Fruit fly (Drosophila melanogaster): Measurements from ENCODE around the gene Rtel1.
A peak's percentile ranks its signal among the peaks of the same experiment; 100 is the strongest.

Rtel1 gene

DNA sequence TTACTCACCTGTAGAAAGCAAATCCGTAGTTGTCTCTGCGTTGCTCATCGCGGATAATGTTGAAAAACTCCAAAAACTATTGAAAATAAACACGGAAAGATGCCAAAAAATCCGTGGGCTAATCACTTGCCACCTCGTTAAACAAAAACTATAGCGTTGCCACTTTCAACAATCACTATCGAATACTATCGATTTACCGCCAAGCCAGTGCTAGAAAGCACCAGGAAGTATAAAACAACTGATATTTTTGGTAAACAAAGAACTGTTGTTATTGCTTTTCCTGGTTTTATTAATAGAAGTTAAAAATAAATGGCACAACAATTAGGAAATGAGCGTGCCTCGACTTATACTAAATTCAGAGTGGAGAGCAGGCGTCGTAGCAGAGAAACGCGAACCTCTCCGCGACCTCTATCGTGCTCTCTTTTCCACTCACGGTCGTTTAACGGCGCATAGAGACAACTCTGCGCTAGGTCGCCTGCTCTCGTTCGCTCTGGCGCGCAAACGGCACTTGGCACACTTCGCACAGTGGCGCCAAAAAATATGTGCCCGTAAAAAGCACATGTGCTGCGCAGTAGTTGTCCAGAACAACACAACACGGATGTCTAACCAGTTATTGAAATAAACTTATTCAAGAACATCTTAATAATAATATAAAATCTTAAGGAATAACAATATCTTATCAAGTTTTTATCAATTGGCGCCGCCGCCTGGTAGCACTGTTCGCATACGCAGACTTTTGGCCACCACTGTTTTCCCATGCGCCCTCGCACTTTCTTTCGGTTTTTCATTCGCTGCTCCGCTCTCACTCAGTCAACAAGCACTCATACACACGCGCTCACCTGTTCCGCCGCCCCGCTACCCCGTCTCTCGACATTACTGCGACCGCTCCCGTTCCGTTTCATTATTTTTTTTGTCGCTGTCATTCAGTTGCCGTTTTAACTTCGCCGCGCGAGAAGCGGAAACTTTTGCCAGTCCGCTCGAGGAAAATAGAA, 7.6 kb downstream of the Rtel1 start, which contains the start of the genes lin-52 and CG15771 (continued):
- TF ChIP-seq crp (GFP tag; optimal IDR thresholded peaks at IDR 0.05) (peak in 1 of 2 experiments; percentile 61), CG3847 (GFP tag; IDR thresholded peaks at IDR 0.05) (peak; percentile 96), Six4 (GFP tag; optimal IDR thresholded peaks at IDR 0.05) (peak; percentile 91), CG5953 (GFP tag; IDR thresholded peaks at IDR 0.05) (peak; percentile 79; the same call in 1 of the 2 replicates), CG7745 (tag; optimal IDR thresholded peaks at IDR 0.05) (peak; percentile 39), HmgD (GFP tag; optimal IDR thresholded peaks at IDR 0.05) (peak; percentile 43), CG17568 (GFP tag; optimal IDR thresholded peaks at IDR 0.05) (peak; percentile 86), HLH3B (GFP tag; IDR thresholded peaks at IDR 0.05) (peak; percentile 93), sug (tag; optimal IDR thresholded peaks at IDR 0.05) (peak; percentile 96), Hr51 (GFP tag; optimal IDR thresholded peaks at IDR 0.05) (peak; percentile 65 to 96), toy (GFP tag; IDR thresholded peaks at IDR 0.05) (peak; percentile 79), chm (GFP tag; IDR thresholded peaks at IDR 0.05) (peak; percentile 87), Nf-YC (tag; optimal IDR thresholded peaks at IDR 0.05) (peak; percentile 92), CG1602 (GFP tag; optimal IDR thresholded peaks at IDR 0.05) (peak; percentile 84), tup (GFP tag; optimal IDR thresholded peaks at IDR 0.05) (peak; percentile 87), run (tag; optimal IDR thresholded peaks at IDR 0.05) (peak; percentile 90), CG7839 (tag; optimal IDR thresholded peaks at IDR 0.05) (peak; percentile 96), E2f1 (GFP tag; IDR thresholded peaks at IDR 0.05) (peak; percentile 94), CG9215 (GFP tag; IDR thresholded peaks at IDR 0.05) (peak; percentile 96), hb (GFP tag; IDR thresholded peaks at IDR 0.05; ENCODE audit: partially characterized antibody) (no peak), CG14050 (GFP tag; IDR thresholded peaks at IDR 0.05) (peak; percentile 91), en (GFP tag; optimal IDR thresholded peaks at IDR 0.05) (no peak), maf-S (GFP tag; optimal IDR thresholded peaks at IDR 0.05) (peak; percentile 41), CG31388 (GFP tag; optimal IDR thresholded peaks at IDR 0.05) (peak; percentile 60), sqz (GFP tag; optimal IDR thresholded peaks at IDR 0.05) (peak; percentile 96), CG1603 (tag; optimal IDR thresholded peaks at IDR 0.05) (peak; percentile 85), cwo (GFP tag; optimal IDR thresholded peaks at IDR 0.05) (peak; percentile 95), Bteb2 (GFP tag; optimal IDR thresholded peaks at IDR 0.05) (peak; percentile 40), yki (optimal IDR thresholded peaks at IDR 0.05) (no peak), croc (GFP tag; conservative IDR thresholded peaks at IDR 0.05) (peak; percentile 93), ap (GFP tag; IDR thresholded peaks at IDR 0.05) (peak; percentile 90), Usf (GFP tag; optimal IDR thresholded peaks at IDR 0.05) (peak; percentile 92), CG2202 (tag; optimal IDR thresholded peaks at IDR 0.05) (peak; percentile 90), CG8359 (GFP tag; optimal IDR thresholded peaks at IDR 0.05; ENCODE audit: borderline replicate concordance) (peak; percentile 86), B-H1 (GFP tag; IDR thresholded peaks at IDR 0.05) (peak; percentile 85), dm (GFP tag; optimal IDR thresholded peaks at IDR 0.05) (peak; percentile 85), tx (GFP tag; optimal IDR thresholded peaks at IDR 0.05) (peak; percentile 35), wek (GFP tag; optimal IDR thresholded peaks at IDR 0.05) (peak; percentile 55), CG6854 (GFP tag; optimal IDR thresholded peaks at IDR 0.05) (peak; percentile 95), Hsf (GFP tag; optimal IDR thresholded peaks at IDR 0.05) (peak; percentile 86), Med (GFP tag) (peak; percentile 91), CG9817 (tag; optimal IDR thresholded peaks at IDR 0.05) (peak; percentile 95), Ravus (GFP tag; IDR thresholded peaks at IDR 0.05) (peak; percentile 62), CG34224 (GFP tag; IDR thresholded peaks at IDR 0.05; ENCODE audit: partially characterized antibody) (peak; percentile 64; the same call in 2 of the 3 replicates), cato (GFP tag; optimal IDR thresholded peaks at IDR 0.05; ENCODE audit: borderline replicate concordance) (peak; percentile 85), mirr (GFP tag; optimal IDR thresholded peaks at IDR 0.05) (peak; percentile 91), ftz-f1 (GFP tag; optimal IDR thresholded peaks at IDR 0.05) (peak; percentile 47), CG7556 (GFP tag; optimal IDR thresholded peaks at IDR 0.05) (peak; percentile 97)

All from whole organism, embryonic.